Worm (Caenorhabditis elegans) whole organism, L1 larva: ENCODE results near the gene C52B9.19.

Source experiments
- C34B4.2 ChIP-seq: sonication (generic microtip); optimal IDR thresholded peaks from 2 replicates; lab custom pipeline; 2017; ENCODE audit warnings: mild to moderate bottlenecking, missing genetic modification characterization, missing compliant biosample characterization
- F16B12.6 ChIP-seq: fragments of 150-350 bp; optimal IDR thresholded peaks from 2 replicates; lab custom pipeline; 2014; ENCODE audit warnings: missing biosample characterization, missing genetic modification characterization
- Y116A8C.19 ChIP-seq: sonication (generic microtip); optimal IDR thresholded peaks from 2 replicates; lab custom pipeline; 2016; ENCODE audit warnings: missing compliant biosample characterization, missing genetic modification characterization, borderline replicate concordance
- aha-1 ChIP-seq: fragments of 150-350 bp; optimal IDR thresholded peaks from 2 replicates; lab custom pipeline; 2014; ENCODE audit warnings: missing biosample characterization, missing genetic modification characterization
- alr-1 ChIP-seq: fragments of 200-800 bp; sonication (Bioruptor generic); optimal IDR thresholded peaks from 2 replicates; lab custom pipeline; 2018; ENCODE audit warnings: borderline replicate concordance, mild to moderate bottlenecking, missing genetic modification characterization, missing compliant biosample characterization
- aly-2 ChIP-seq: fragments of 150-350 bp; optimal IDR thresholded peaks from 2 replicates; lab custom pipeline; 2014; ENCODE audit warnings: missing biosample characterization, missing genetic modification characterization
- ceh-63 ChIP-seq: fragments of 200-800 bp; sonication (Bioruptor generic); optimal IDR thresholded peaks from 2 replicates; lab custom pipeline; 2018; ENCODE audit warnings: mild to moderate bottlenecking, missing genetic modification characterization, missing compliant biosample characterization
- ceh-90 ChIP-seq: sonication (generic microtip); optimal IDR thresholded peaks from 2 replicates; lab custom pipeline; 2016; ENCODE audit warnings: missing genetic modification characterization, missing compliant biosample characterization
- ces-1 ChIP-seq: fragments of 150-350 bp; optimal IDR thresholded peaks from 2 replicates; lab custom pipeline; 2014; ENCODE audit warnings: missing biosample characterization, missing genetic modification reagents, missing genetic modification characterization
- dsc-1 ChIP-seq: sonication (generic microtip); optimal IDR thresholded peaks from 2 replicates; lab custom pipeline; 2016; ENCODE audit warnings: mild to moderate bottlenecking, missing genetic modification characterization, missing compliant biosample characterization
- efl-3 ChIP-seq: fragments of 200-800 bp; sonication (Bioruptor generic); optimal IDR thresholded peaks from 2 replicates; lab custom pipeline; 2018; ENCODE audit warnings: mild to moderate bottlenecking, missing genetic modification characterization, missing compliant biosample characterization
- egl-13 ChIP-seq: sonication (generic microtip); optimal IDR thresholded peaks from 2 replicates; lab custom pipeline; 2016; ENCODE audit warnings: missing genotype, missing genetic modification reagents, missing genetic modification characterization, missing compliant biosample characterization
- egl-27 ChIP-seq, 2 experiments: fragments of 150-350 bp in 1 of 2; sonication (generic microtip); optimal IDR thresholded peaks; 3 replicates each; lab custom pipeline; 2017 to 2018; ENCODE audit warnings: missing biosample characterization in 2 of 2, missing genetic modification characterization in 2 of 2, missing genetic modification reagents in 2 of 2
- elt-3 ChIP-seq, 6 experiments: fragments of 150-350 bp in 1 of 6; sonication (generic microtip); optimal IDR thresholded peaks; 2 replicates each; lab custom pipeline; 2017 to 2018; ENCODE audit warnings: missing biosample characterization in 6 of 6, missing genetic modification characterization in 6 of 6, inconsistent platforms in 1 of 6
- ets-5 ChIP-seq: fragments of 200-800 bp; sonication (Bioruptor generic); IDR thresholded peaks from 2 replicates; pipeline ENCODE4 v1.3.6; 2022; ENCODE audit warnings: missing genetic modification characterization, missing compliant biosample characterization
- fkh-4 ChIP-seq: sonication (generic microtip); optimal IDR thresholded peaks from 2 replicates; lab custom pipeline; 2016; ENCODE audit warnings: missing compliant biosample characterization, missing genetic modification characterization, borderline replicate concordance
- fos-1 ChIP-seq: fragments of 150-350 bp; optimal IDR thresholded peaks from 2 replicates; lab custom pipeline; 2014; ENCODE audit warnings: missing biosample characterization, missing genetic modification characterization
- grh-1 ChIP-seq: fragments of 200-800 bp; sonication (Bioruptor generic); IDR thresholded peaks from 2 replicates; pipeline ENCODE4 v1.3.6; 2022; ENCODE audit warnings: missing genetic modification reagents, missing genetic modification characterization, missing compliant biosample characterization
- irx-1 ChIP-seq: sonication (generic microtip); optimal IDR thresholded peaks from 2 replicates; lab custom pipeline; 2016; ENCODE audit warnings: missing genetic modification characterization, missing compliant biosample characterization
- isw-1 ChIP-seq: fragments of 200-800 bp; sonication (Bioruptor generic); IDR thresholded peaks from 2 replicates; pipeline ENCODE4 v1.3.6; 2022; ENCODE audit warnings: missing genetic modification characterization, missing compliant biosample characterization
- lin-13 ChIP-seq: fragments of 150-350 bp; optimal IDR thresholded peaks from 2 replicates; lab custom pipeline; 2014; ENCODE audit warnings: missing biosample characterization, missing genetic modification reagents, missing genetic modification characterization
- lin-14 ChIP-seq: fragments of 200-800 bp; sonication (Bioruptor generic); optimal IDR thresholded peaks from 2 replicates; lab custom pipeline; 2018; ENCODE audit warnings: mild to moderate bottlenecking, missing genetic modification characterization, moderate library complexity, missing compliant biosample characterization
- lin-15B ChIP-seq: fragments of 150-350 bp; sonication (generic microtip); optimal IDR thresholded peaks from 3 replicates; lab custom pipeline; 2014; ENCODE audit warnings: missing biosample characterization, missing genetic modification characterization
- lin-35 ChIP-seq, 2 experiments: fragments of 150-350 bp; optimal IDR thresholded peaks; 2 replicates each; lab custom pipeline; 2014; ENCODE audit warnings: missing biosample characterization in 2 of 2, missing genetic modification characterization in 2 of 2, missing genetic modification reagents in 2 of 2
- lin-39 ChIP-seq: fragments of 150-350 bp; optimal IDR thresholded peaks from 2 replicates; lab custom pipeline; 2014; ENCODE audit warnings: missing biosample characterization, missing genetic modification reagents, missing genetic modification characterization
- lir-3 ChIP-seq: sonication (generic microtip); optimal IDR thresholded peaks from 2 replicates; lab custom pipeline; 2016; ENCODE audit warnings: mild to moderate bottlenecking, missing genetic modification characterization, moderate library complexity, missing compliant biosample characterization; ENCODE audit not compliant: poor library complexity
- lsy-2 ChIP-seq, 2 experiments: fragments of 150-350 bp; optimal IDR thresholded peaks; 2 replicates each; lab custom pipeline; 2014; ENCODE audit warnings: missing biosample characterization in 2 of 2, missing genetic modification characterization in 2 of 2
- mdl-1 ChIP-seq, 2 experiments: fragments of 150-350 bp; optimal IDR thresholded peaks; 2 replicates each; lab custom pipeline; 2014 to 2017; ENCODE audit warnings: missing biosample characterization in 2 of 2, missing genetic modification characterization in 2 of 2, inconsistent platforms in 1 of 2
- mef-2 ChIP-seq: fragments of 150-350 bp; optimal IDR thresholded peaks from 2 replicates; lab custom pipeline; 2014; ENCODE audit warnings: missing biosample characterization, missing genetic modification characterization
- nhr-19 ChIP-seq: fragments of 200-800 bp; sonication (Bioruptor generic); conservative IDR thresholded peaks from 2 replicates; pipeline ENCODE4 v1.3.6; 2022; ENCODE audit warnings: missing genetic modification characterization, missing compliant biosample characterization
- nhr-20 ChIP-seq: sonication (generic microtip); optimal IDR thresholded peaks from 2 replicates; lab custom pipeline; 2016; ENCODE audit warnings: mild to moderate bottlenecking, missing genetic modification characterization, missing compliant biosample characterization
- nhr-237 ChIP-seq: fragments of 150-350 bp; optimal IDR thresholded peaks from 2 replicates; lab custom pipeline; 2014; ENCODE audit warnings: missing biosample characterization, missing genetic modification characterization
- nhr-28 ChIP-seq: fragments of 150-350 bp; optimal IDR thresholded peaks from 2 replicates; lab custom pipeline; 2014; ENCODE audit warnings: missing biosample characterization, missing genetic modification characterization
- nhr-47 ChIP-seq: sonication (generic microtip); optimal IDR thresholded peaks from 2 replicates; lab custom pipeline; 2016; ENCODE audit warnings: mild to moderate bottlenecking, missing genetic modification characterization, moderate library complexity, missing compliant biosample characterization
- nhr-71 ChIP-seq: sonication (generic microtip); optimal IDR thresholded peaks from 2 replicates; lab custom pipeline; 2016; ENCODE audit warnings: mild to moderate bottlenecking, missing genetic modification characterization, moderate library complexity, missing compliant biosample characterization
- nhr-77 ChIP-seq: fragments of 150-350 bp; optimal IDR thresholded peaks from 2 replicates; lab custom pipeline; 2014; ENCODE audit warnings: missing biosample characterization, missing genetic modification characterization
- nhr-84 ChIP-seq: sonication (generic microtip); optimal IDR thresholded peaks from 2 replicates; lab custom pipeline; 2017; ENCODE audit warnings: missing biosample characterization, missing genetic modification characterization
- nhr-90 ChIP-seq: sonication (generic microtip); optimal IDR thresholded peaks from 2 replicates; lab custom pipeline; 2016; ENCODE audit warnings: mild to moderate bottlenecking, missing genetic modification characterization, missing compliant biosample characterization; ENCODE audit not compliant: poor library complexity
- pag-3 ChIP-seq: sonication (generic microtip); optimal IDR thresholded peaks from 2 replicates; lab custom pipeline; 2017; ENCODE audit warnings: missing genetic modification characterization, mild to moderate bottlenecking, missing compliant biosample characterization, antibody characterized with exemption, borderline replicate concordance; ENCODE audit not compliant: insufficient read depth
- rnt-1 ChIP-seq: sonication (generic microtip); optimal IDR thresholded peaks from 2 replicates; lab custom pipeline; 2016; ENCODE audit warnings: mild to moderate bottlenecking, missing genetic modification characterization, moderate library complexity, missing compliant biosample characterization
- snpc-4 ChIP-seq: fragments of 150-350 bp; optimal IDR thresholded peaks from 2 replicates; lab custom pipeline; 2014; ENCODE audit warnings: missing biosample characterization, missing genetic modification characterization
- snu-23 ChIP-seq: sonication (generic microtip); optimal IDR thresholded peaks from 2 replicates; lab custom pipeline; 2016; ENCODE audit warnings: missing genetic modification characterization, missing compliant biosample characterization
- sptf-1 ChIP-seq: fragments of 150-350 bp; optimal IDR thresholded peaks from 2 replicates; lab custom pipeline; 2014; ENCODE audit warnings: missing biosample characterization, missing genetic modification characterization
- sup-37 ChIP-seq: fragments of 200-800 bp; sonication (Bioruptor generic); optimal IDR thresholded peaks from 2 replicates; lab custom pipeline; 2018; ENCODE audit warnings: mild to moderate bottlenecking, missing genetic modification characterization, missing compliant biosample characterization
- swsn-7 ChIP-seq: sonication (generic microtip); optimal IDR thresholded peaks from 2 replicates; lab custom pipeline; 2016; ENCODE audit warnings: missing genetic modification characterization, missing compliant biosample characterization
- tlp-1 ChIP-seq: fragments of 150-350 bp; optimal IDR thresholded peaks from 2 replicates; lab custom pipeline; 2014; ENCODE audit warnings: missing biosample characterization, missing genetic modification characterization
- unc-130 ChIP-seq: fragments of 150-350 bp; optimal IDR thresholded peaks from 2 replicates; lab custom pipeline; 2017; ENCODE audit warnings: missing biosample characterization, missing genetic modification characterization, inconsistent platforms
- unc-62 ChIP-seq: fragments of 150-350 bp; optimal IDR thresholded peaks from 2 replicates; lab custom pipeline; 2014; ENCODE audit warnings: missing biosample characterization, missing genetic modification reagents, missing genetic modification characterization
- unc-86 ChIP-seq: sonication (generic microtip); optimal IDR thresholded peaks from 2 replicates; lab custom pipeline; 2016; ENCODE audit warnings: missing genetic modification characterization, missing compliant biosample characterization
- unc-98 ChIP-seq: fragments of 200-800 bp; sonication (Bioruptor generic); IDR thresholded peaks from 2 replicates; pipeline ENCODE4 v1.3.6; 2022; ENCODE audit warnings: missing genetic modification characterization, missing compliant biosample characterization
- vab-15 ChIP-seq: sonication (generic microtip); optimal IDR thresholded peaks from 2 replicates; lab custom pipeline; 2017; ENCODE audit warnings: missing genotype, mild to moderate bottlenecking, missing genetic modification characterization, missing compliant biosample characterization
- xbp-1 ChIP-seq: sonication (generic microtip); optimal IDR thresholded peaks from 2 replicates; lab custom pipeline; 2016; ENCODE audit warnings: missing genetic modification characterization, missing compliant biosample characterization
- zag-1 ChIP-seq: fragments of 150-350 bp; optimal IDR thresholded peaks from 2 replicates; lab custom pipeline; 2014; ENCODE audit warnings: missing biosample characterization, missing genetic modification characterization

The C52B9.19 gene

DNA sequence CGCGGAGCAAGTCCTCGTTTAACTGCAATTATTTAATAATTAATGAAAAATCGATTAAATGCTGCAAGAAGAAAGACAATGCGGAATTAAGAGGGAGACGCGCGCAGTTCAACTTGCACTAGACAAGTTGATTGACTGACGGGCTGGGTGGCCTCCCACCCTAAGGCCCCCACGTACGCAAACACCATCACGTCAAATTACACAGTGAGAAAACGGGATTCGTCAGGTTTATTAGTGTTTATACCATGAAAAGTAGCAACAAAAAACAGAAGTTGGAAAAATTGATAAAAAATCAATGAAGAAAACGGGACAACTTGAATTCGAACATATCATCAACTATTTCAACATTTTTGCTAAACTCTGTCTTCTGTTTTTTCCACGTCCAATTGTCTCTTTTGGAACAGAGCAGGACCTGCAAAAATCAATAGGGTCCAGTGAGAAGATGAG lies 25.2 kb downstream of the C52B9.19 start:
- no peak for TF ChIP-seq nhr-237
- TF ChIP-seq xbp-1 (tag; lab: Kevin White, UChicago), result peak; percentile 45
- TF ChIP-seq Y116A8C.19 (tag; lab: Kevin White, UChicago), result no peak
- TF ChIP-seq lin-13, result no peak
- no peak for TF ChIP-seq egl-27 (tag; optimal IDR thresholded peaks at IDR 0.05; lab: Kevin White, UChicago)
- TF ChIP-seq mef-2, result no peak
- TF ChIP-seq swsn-7 (tag; lab: Kevin White, UChicago), result peak; percentile 48
- no peak for TF ChIP-seq aly-2
- no peak for TF ChIP-seq nhr-77 (tag; lab: Kevin White, UChicago)
- no peak for TF ChIP-seq nhr-28 (tag; lab: Kevin White, UChicago)
- TF ChIP-seq pag-3, result no peak
- peak; percentile 61 for TF ChIP-seq irx-1 (tag; lab: Kevin White, UChicago)
- TF ChIP-seq unc-98, result no peak
- TF ChIP-seq nhr-20, result peak; percentile 54
- TF ChIP-seq snu-23 (GFP tag; lab: Kevin White, UChicago), result peak; percentile 58
- peak; percentile 35 for TF ChIP-seq unc-130 (tag; lab: Kevin White, UChicago)
- TF ChIP-seq lin-15B (tag; lab: Kevin White, UChicago), result no peak
- peak; percentile 46 for TF ChIP-seq dsc-1
- no peak for TF ChIP-seq ces-1 (GFP tag; lab: Kevin White, UChicago)
- TF ChIP-seq ceh-90 (tag; lab: Kevin White, UChicago), result no peak
- no peak for TF ChIP-seq sup-37 (GFP tag; lab: Kevin White, UChicago)
- no peak for TF ChIP-seq grh-1
- no peak for TF ChIP-seq fkh-4 (tag; lab: Kevin White, UChicago)
- no peak for TF ChIP-seq lin-39 (tag; lab: Kevin White, UChicago)
- TF ChIP-seq tlp-1 (tag; lab: Kevin White, UChicago), result no peak
- no peak for TF ChIP-seq C34B4.2 (tag; lab: Kevin White, UChicago)
- TF ChIP-seq aha-1 (tag; lab: Kevin White, UChicago), result no peak
- TF ChIP-seq nhr-47, result peak; percentile 55
- peak; percentile 76 for TF ChIP-seq lin-14 (GFP tag; lab: Kevin White, UChicago)
- no peak for TF ChIP-seq ets-5
- TF ChIP-seq nhr-90 (tag; lab: Kevin White, UChicago), result peak; percentile 18
- no peak for TF ChIP-seq snpc-4 (tag; lab: Kevin White, UChicago)
- peak; percentile 44 for TF ChIP-seq unc-86
- TF ChIP-seq nhr-71 (tag; lab: Kevin White, UChicago), result peak; percentile 61
- no peak for TF ChIP-seq lir-3 (tag; lab: Kevin White, UChicago)
- TF ChIP-seq elt-3 (tag; optimal IDR thresholded peaks at IDR 0.05; lab: Kevin White, UChicago), result no peak
- peak in 1 of 2 experiments; percentile 51 for TF ChIP-seq lin-35 (GFP tag; optimal IDR thresholded peaks at IDR 0.05; lab: Kevin White, UChicago)
- TF ChIP-seq vab-15 (tag; lab: Kevin White, UChicago), result no peak
- no peak for TF ChIP-seq unc-62 (GFP tag; lab: Kevin White, UChicago)
- TF ChIP-seq mdl-1 (tag; optimal IDR thresholded peaks at IDR 0.05; lab: Kevin White, UChicago), result no peak
- no peak for TF ChIP-seq alr-1
- TF ChIP-seq nhr-19 (GFP tag; lab: Robert Waterston, UW), result peak; percentile 37; the same call in 1 of the 2 replicates
- TF ChIP-seq efl-3 (GFP tag; lab: Kevin White, UChicago), result no peak
- TF ChIP-seq ceh-63, result no peak
- no peak for TF ChIP-seq nhr-84 (tag; lab: Kevin White, UChicago)
- TF ChIP-seq F16B12.6 (tag; lab: Kevin White, UChicago), result peak; percentile 85
- TF ChIP-seq fos-1, result no peak
- TF ChIP-seq lsy-2 (tag; optimal IDR thresholded peaks at IDR 0.05; lab: Kevin White, UChicago), result peak; percentile 13 to 41
- no peak for TF ChIP-seq sptf-1
- TF ChIP-seq rnt-1 (tag; lab: Kevin White, UChicago), result peak; percentile 47
- 0 out of 2 replicates have a peak, but pooled peaks have one; percentile 15 for TF ChIP-seq isw-1
- TF ChIP-seq zag-1, result no peak
- peak; percentile 15 for TF ChIP-seq egl-13 (tag; lab: Kevin White, UChicago)
